Fruit fly (Drosophila melanogaster) Kc167 (cell line): ENCODE data around the gene Pfdn1.

ENCODE experiments used
- Sin3A ChIP-seq: fragments of >200 bp; optimal IDR thresholded peaks from 2 replicates; lab custom pipeline; 2018; ENCODE audit warnings: missing external identifiers
- insv ChIP-seq: fragments of >200 bp; optimal IDR thresholded peaks from 3 replicates; lab custom pipeline; 2018; ENCODE audit warnings: missing external identifiers
- psq ChIP-seq: fragments of >200 bp; optimal IDR thresholded peaks from 2 replicates; lab custom pipeline; 2017; ENCODE audit warnings: missing external identifiers

DNA sequence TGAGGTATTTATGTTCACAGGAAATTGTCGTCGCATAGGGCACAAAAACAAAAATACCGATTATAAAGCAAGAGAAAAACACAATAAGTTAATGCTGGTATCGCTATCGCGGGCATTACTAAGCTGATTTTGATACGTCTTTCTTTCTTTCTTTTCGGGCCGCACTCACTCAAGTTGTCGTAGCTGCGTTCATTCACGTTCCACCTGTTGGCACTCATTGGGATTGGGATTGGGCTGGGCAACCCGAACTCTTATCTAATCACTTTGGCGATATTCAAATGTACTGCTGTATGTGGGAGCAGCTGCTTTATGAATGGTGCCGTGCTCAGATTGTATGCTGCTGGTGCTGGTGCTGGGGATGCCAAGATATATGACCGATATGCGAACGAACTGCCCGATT is 15.8 kb downstream of the Pfdn1 start:
- TF ChIP-seq insv (lab: Kevin White, UChicago), result no peak
- no peak for TF ChIP-seq Sin3A (lab: Kevin White, UChicago)
- TF ChIP-seq psq, result no peak
